Worm (Caenorhabditis elegans) whole organism, early embryonic: ENCODE data around the gene act-5.
A peak's percentile ranks its signal among the peaks of the same experiment; 100 is the strongest.

Experiments
- B0310.2 ChIP-seq: sonication (generic microtip); optimal IDR thresholded peaks from 2 replicates; lab custom pipeline; 2016; ENCODE audit warnings: mild to moderate bottlenecking, missing genetic modification characterization, missing compliant biosample characterization
- F13C5.2 ChIP-seq: sonication (generic microtip); optimal IDR thresholded peaks from 2 replicates; lab custom pipeline; 2017; ENCODE audit warnings: mild to moderate bottlenecking, missing genetic modification characterization, inconsistent platforms, missing compliant biosample characterization
- aly-1 ChIP-seq: sonication (generic microtip); optimal IDR thresholded peaks from 2 replicates; lab custom pipeline; 2016; ENCODE audit warnings: missing genetic modification characterization, missing compliant biosample characterization
- ama-1 ChIP-seq: fragments of 150-350 bp; optimal IDR thresholded peaks from 2 replicates; lab custom pipeline; 2014
- ceh-13 ChIP-seq: fragments of 200-800 bp; sonication (Bioruptor generic); optimal IDR thresholded peaks from 2 replicates; lab custom pipeline; 2018; ENCODE audit warnings: mild to moderate bottlenecking, missing genetic modification characterization, missing compliant biosample characterization
- ceh-36 ChIP-seq: sonication (generic microtip); optimal IDR thresholded peaks from 2 replicates; lab custom pipeline; 2016; ENCODE audit warnings: missing genetic modification characterization, inconsistent platforms, missing compliant biosample characterization
- ets-7 ChIP-seq: sonication (generic microtip); optimal IDR thresholded peaks from 2 replicates; lab custom pipeline; 2016; ENCODE audit warnings: missing genotype, missing genetic modification characterization, missing compliant biosample characterization
- flt-1 ChIP-seq: fragments of 200-800 bp; sonication (Bioruptor generic); IDR thresholded peaks from 2 replicates; pipeline ENCODE4 v1.3.6; 2022; ENCODE audit warnings: missing genetic modification characterization, missing compliant biosample characterization
- hmbx-1 ChIP-seq: sonication (generic microtip); optimal IDR thresholded peaks from 2 replicates; lab custom pipeline; 2016; ENCODE audit warnings: mild to moderate bottlenecking, missing genetic modification characterization, missing compliant biosample characterization
- hmg-4 ChIP-seq: fragments of 200-800 bp; sonication (Bioruptor generic); optimal IDR thresholded peaks from 2 replicates; lab custom pipeline; 2018; ENCODE audit warnings: mild to moderate bottlenecking, missing genetic modification characterization, missing compliant biosample characterization
- hnd-1 ChIP-seq: sonication (generic microtip); optimal IDR thresholded peaks from 2 replicates; lab custom pipeline; 2016; ENCODE audit warnings: missing genetic modification characterization, missing compliant biosample characterization
- pes-1 ChIP-seq: fragments of 200-800 bp; sonication (Bioruptor generic); IDR thresholded peaks from 2 replicates; pipeline ENCODE4 v1.3.6; 2022; ENCODE audit warnings: missing genetic modification reagents, missing genetic modification characterization, missing compliant biosample characterization
- scrt-1 ChIP-seq: fragments of 200-800 bp; sonication (Bioruptor generic); IDR thresholded peaks from 2 replicates; pipeline ENCODE4 v1.3.6; 2022; ENCODE audit warnings: missing genetic modification characterization, missing compliant biosample characterization
- sea-1 ChIP-seq: fragments of 200-800 bp; sonication (Bioruptor generic); conservative IDR thresholded peaks from 2 replicates; pipeline ENCODE4 v1.3.6; 2022; ENCODE audit warnings: missing genetic modification characterization, missing compliant biosample characterization
- tbx-11 ChIP-seq: fragments of 200-800 bp; sonication (Bioruptor generic); IDR thresholded peaks from 2 replicates; pipeline ENCODE4 v1.3.6; 2022; ENCODE audit warnings: missing genetic modification characterization, missing compliant biosample characterization
- tbx-37 ChIP-seq: fragments of 200-800 bp; sonication (Bioruptor generic); conservative IDR thresholded peaks from 2 replicates; pipeline ENCODE4 v1.3.6; 2022; ENCODE audit warnings: missing genetic modification reagents, missing genetic modification characterization, missing compliant biosample characterization
- tra-4 ChIP-seq: sonication (generic microtip); optimal IDR thresholded peaks from 2 replicates; lab custom pipeline; 2017; ENCODE audit warnings: missing genetic modification characterization, missing compliant biosample characterization

act-5 gene

ce11 chrIII:13606865-13607264 is 999 bp upstream of the act-5 start:
- TF ChIP-seq B0310.2 (tag; lab: Kevin White, UChicago) (no peak), pes-1 (GFP tag; lab: Robert Waterston, UW) (no peak), sea-1 (no peak), F13C5.2 (tag; lab: Kevin White, UChicago) (no peak), ama-1 (lab: Kevin White, UChicago) (no peak), hmbx-1 (tag; lab: Kevin White, UChicago) (no peak)

ce11 chrIII:13604834-13605233 is 1.0 kb downstream of the act-5 start:
- no peak for TF ChIP-seq F13C5.2 (tag; lab: Kevin White, UChicago)
- TF ChIP-seq tra-4: no peak
- no peak for TF ChIP-seq hmg-4 (GFP tag; lab: Kevin White, UChicago)
- TF ChIP-seq scrt-1 (GFP tag; lab: Robert Waterston, UW): no peak
- no peak for TF ChIP-seq flt-1 (GFP tag; lab: Robert Waterston, UW)
- no peak for TF ChIP-seq sea-1
- TF ChIP-seq aly-1 (tag; lab: Kevin White, UChicago): no peak
- no peak for TF ChIP-seq ama-1 (lab: Kevin White, UChicago)
- TF ChIP-seq hmbx-1 (tag; lab: Kevin White, UChicago): no peak
- TF ChIP-seq pes-1 (GFP tag; lab: Robert Waterston, UW): no peak
- no peak for TF ChIP-seq ceh-36 (tag; lab: Kevin White, UChicago)

ce11 chrIII:13600254-13600653 is 5.6 kb downstream of the act-5 start:
- no peak for TF ChIP-seq sea-1
- TF ChIP-seq flt-1 (GFP tag; lab: Robert Waterston, UW): no peak

DNA sequence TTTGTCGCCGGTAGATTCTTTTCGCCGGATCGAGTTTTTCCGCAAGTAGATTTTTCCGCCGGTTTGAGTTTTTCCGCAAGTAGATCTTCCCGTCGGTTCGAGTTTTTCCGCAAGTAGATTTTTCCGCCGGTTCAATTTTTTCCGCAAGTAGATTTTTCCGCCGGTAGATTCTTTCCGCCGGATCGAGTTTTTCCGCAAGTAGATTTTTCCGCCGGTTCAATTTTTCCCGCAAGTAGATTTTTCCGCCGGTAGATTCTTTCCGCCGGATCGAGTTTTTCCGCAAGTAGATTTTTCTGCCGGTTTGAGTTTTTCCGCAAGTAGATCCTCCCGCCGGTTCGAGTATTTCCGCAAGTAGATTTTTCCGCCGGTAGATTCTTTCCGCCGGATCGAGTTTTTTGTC is 20.7 kb downstream of the act-5 start:
- TF ChIP-seq tbx-11 (GFP tag; lab: Robert Waterston, UW) (0 out of 2 replicates have a peak, but pooled peaks have one; percentile 41), sea-1 (peak; percentile 58)

ce11 chrIII:13581727-13582126 is 24.1 kb downstream of the act-5 start:
- TF ChIP-seq ceh-36 (tag; lab: Kevin White, UChicago) (no peak), tra-4 (no peak), F13C5.2 (tag; lab: Kevin White, UChicago) (no peak), flt-1 (GFP tag; lab: Robert Waterston, UW) (no peak), hmbx-1 (tag; lab: Kevin White, UChicago) (no peak), pes-1 (GFP tag; lab: Robert Waterston, UW) (no peak), ceh-13 (GFP tag; lab: Kevin White, UChicago) (no peak), tbx-37 (GFP tag; lab: Robert Waterston, UW) (no peak), hnd-1 (tag; lab: Kevin White, UChicago) (no peak), ets-7 (tag; lab: Kevin White, UChicago) (no peak), ama-1 (lab: Kevin White, UChicago) (no peak), tbx-11 (GFP tag; lab: Robert Waterston, UW) (no peak), hmg-4 (GFP tag; lab: Kevin White, UChicago) (no peak), B0310.2 (tag; lab: Kevin White, UChicago) (no peak), sea-1 (no peak), scrt-1 (GFP tag; lab: Robert Waterston, UW) (no peak), aly-1 (tag; lab: Kevin White, UChicago) (no peak)

ce11 chrIII:13580538-13580937 is 25.3 kb downstream of the act-5 start, which contains the start of gene T05D4.5:
T05D4.5 (plus strand) TSS chrIII:13580838.
- TF ChIP-seq sea-1: no peak
- no peak for TF ChIP-seq flt-1 (GFP tag; lab: Robert Waterston, UW)
- TF ChIP-seq ama-1 (lab: Kevin White, UChicago): no peak
- no peak for TF ChIP-seq tra-4
- no peak for TF ChIP-seq hmg-4 (GFP tag; lab: Kevin White, UChicago)
- TF ChIP-seq ets-7 (tag; lab: Kevin White, UChicago): no peak
- TF ChIP-seq scrt-1 (GFP tag; lab: Robert Waterston, UW): no peak
- no peak for TF ChIP-seq ceh-36 (tag; lab: Kevin White, UChicago)
- no peak for TF ChIP-seq aly-1 (tag; lab: Kevin White, UChicago)
- TF ChIP-seq B0310.2 (tag; lab: Kevin White, UChicago): no peak
- TF ChIP-seq pes-1 (GFP tag; lab: Robert Waterston, UW): no peak
- TF ChIP-seq F13C5.2 (tag; lab: Kevin White, UChicago): no peak
- no peak for TF ChIP-seq tbx-11 (GFP tag; lab: Robert Waterston, UW)
- no peak for TF ChIP-seq tbx-37 (GFP tag; lab: Robert Waterston, UW)
- no peak for TF ChIP-seq ceh-13 (GFP tag; lab: Kevin White, UChicago)

- no peak for TF ChIP-seq ets-7 (tag; lab: Kevin White, UChicago)
- TF ChIP-seq hnd-1 (tag; lab: Kevin White, UChicago): no peak
- TF ChIP-seq ama-1 (lab: Kevin White, UChicago): no peak
- TF ChIP-seq ceh-13 (GFP tag; lab: Kevin White, UChicago): no peak
- no peak for TF ChIP-seq pes-1 (GFP tag; lab: Robert Waterston, UW)
- TF ChIP-seq tbx-11 (GFP tag; lab: Robert Waterston, UW): no peak
- no peak for TF ChIP-seq flt-1 (GFP tag; lab: Robert Waterston, UW)
- TF ChIP-seq F13C5.2 (tag; lab: Kevin White, UChicago): no peak
- no peak for TF ChIP-seq hmg-4 (GFP tag; lab: Kevin White, UChicago)
- TF ChIP-seq ceh-36 (tag; lab: Kevin White, UChicago): no peak
Observed at ce11 chrIII:13580076-13580475, 25.8 kb downstream of the act-5 start.

DNA sequence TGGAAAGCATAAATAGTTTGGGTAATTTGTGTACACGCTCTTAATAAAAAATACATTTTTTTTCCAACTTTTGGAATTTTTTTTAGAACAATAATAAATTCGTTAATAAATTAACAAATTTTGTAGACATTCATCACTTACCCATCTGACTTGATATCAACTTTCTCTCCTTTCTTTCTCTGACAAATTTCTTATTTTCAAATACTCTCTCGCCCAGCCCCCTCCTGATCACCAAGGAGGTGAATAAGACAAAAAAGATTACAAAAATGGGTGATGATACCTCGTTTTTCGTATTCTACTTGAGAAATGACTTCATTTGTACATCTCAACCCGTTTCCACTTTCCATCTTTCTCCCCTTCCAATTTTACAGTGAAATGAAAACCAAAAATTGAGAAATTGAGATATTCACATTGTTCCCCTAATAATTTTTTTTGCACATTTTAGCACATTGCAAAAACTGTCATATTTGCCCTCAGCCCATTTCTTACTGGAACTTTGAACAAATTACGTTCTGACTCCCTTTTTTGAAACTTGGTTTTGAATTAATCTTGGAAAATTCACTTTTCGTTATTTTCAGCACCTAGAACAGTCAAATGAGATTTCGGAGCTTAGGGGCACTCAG is 30.1 kb downstream of the act-5 start, which contains the start of gene osm-7:
Gene osm-7 (plus strand): TSS at position 573 of the 623 bp plus-strand sequence.
- TF ChIP-seq ceh-36 (tag; lab: Kevin White, UChicago) (no peak), sea-1 (no peak), ets-7 (tag; lab: Kevin White, UChicago) (no peak), ceh-13 (GFP tag; lab: Kevin White, UChicago) (no peak), ama-1 (lab: Kevin White, UChicago) (no peak), hnd-1 (tag; lab: Kevin White, UChicago) (no peak), hmbx-1 (tag; lab: Kevin White, UChicago) (no peak), tra-4 (no peak), F13C5.2 (tag; lab: Kevin White, UChicago) (no peak), tbx-11 (GFP tag; lab: Robert Waterston, UW) (no peak), flt-1 (GFP tag; lab: Robert Waterston, UW) (no peak), B0310.2 (tag; lab: Kevin White, UChicago) (no peak), hmg-4 (GFP tag; lab: Kevin White, UChicago) (no peak), aly-1 (tag; lab: Kevin White, UChicago) (no peak), pes-1 (GFP tag; lab: Robert Waterston, UW) (no peak)
